Worm (Caenorhabditis elegans) whole organism, early embryonic: ENCODE results near the gene gegf-1.

ENCODE experiments used
- B0310.2 ChIP-seq: sonication (generic microtip); optimal IDR thresholded peaks from 2 replicates; lab custom pipeline; 2016; ENCODE audit warnings: mild to moderate bottlenecking, missing genetic modification characterization, missing compliant biosample characterization
- F13C5.2 ChIP-seq: sonication (generic microtip); optimal IDR thresholded peaks from 2 replicates; lab custom pipeline; 2017; ENCODE audit warnings: mild to moderate bottlenecking, missing genetic modification characterization, inconsistent platforms, missing compliant biosample characterization
- aly-1 ChIP-seq: sonication (generic microtip); optimal IDR thresholded peaks from 2 replicates; lab custom pipeline; 2016; ENCODE audit warnings: missing genetic modification characterization, missing compliant biosample characterization
- ama-1 ChIP-seq: fragments of 150-350 bp; optimal IDR thresholded peaks from 2 replicates; lab custom pipeline; 2014
- ceh-13 ChIP-seq: fragments of 200-800 bp; sonication (Bioruptor generic); optimal IDR thresholded peaks from 2 replicates; lab custom pipeline; 2018; ENCODE audit warnings: mild to moderate bottlenecking, missing genetic modification characterization, missing compliant biosample characterization
- ceh-36 ChIP-seq: sonication (generic microtip); optimal IDR thresholded peaks from 2 replicates; lab custom pipeline; 2016; ENCODE audit warnings: missing genetic modification characterization, inconsistent platforms, missing compliant biosample characterization
- ets-7 ChIP-seq: sonication (generic microtip); optimal IDR thresholded peaks from 2 replicates; lab custom pipeline; 2016; ENCODE audit warnings: missing genotype, missing genetic modification characterization, missing compliant biosample characterization
- flt-1 ChIP-seq: fragments of 200-800 bp; sonication (Bioruptor generic); IDR thresholded peaks from 2 replicates; pipeline ENCODE4 v1.3.6; 2022; ENCODE audit warnings: missing genetic modification characterization, missing compliant biosample characterization
- hmbx-1 ChIP-seq: sonication (generic microtip); optimal IDR thresholded peaks from 2 replicates; lab custom pipeline; 2016; ENCODE audit warnings: mild to moderate bottlenecking, missing genetic modification characterization, missing compliant biosample characterization
- hmg-4 ChIP-seq: fragments of 200-800 bp; sonication (Bioruptor generic); optimal IDR thresholded peaks from 2 replicates; lab custom pipeline; 2018; ENCODE audit warnings: mild to moderate bottlenecking, missing genetic modification characterization, missing compliant biosample characterization
- hnd-1 ChIP-seq: sonication (generic microtip); optimal IDR thresholded peaks from 2 replicates; lab custom pipeline; 2016; ENCODE audit warnings: missing genetic modification characterization, missing compliant biosample characterization
- pes-1 ChIP-seq: fragments of 200-800 bp; sonication (Bioruptor generic); IDR thresholded peaks from 2 replicates; pipeline ENCODE4 v1.3.6; 2022; ENCODE audit warnings: missing genetic modification reagents, missing genetic modification characterization, missing compliant biosample characterization
- scrt-1 ChIP-seq: fragments of 200-800 bp; sonication (Bioruptor generic); IDR thresholded peaks from 2 replicates; pipeline ENCODE4 v1.3.6; 2022; ENCODE audit warnings: missing genetic modification characterization, missing compliant biosample characterization
- sea-1 ChIP-seq: fragments of 200-800 bp; sonication (Bioruptor generic); conservative IDR thresholded peaks from 2 replicates; pipeline ENCODE4 v1.3.6; 2022; ENCODE audit warnings: missing genetic modification characterization, missing compliant biosample characterization
- tbx-11 ChIP-seq: fragments of 200-800 bp; sonication (Bioruptor generic); IDR thresholded peaks from 2 replicates; pipeline ENCODE4 v1.3.6; 2022; ENCODE audit warnings: missing genetic modification characterization, missing compliant biosample characterization
- tbx-37 ChIP-seq: fragments of 200-800 bp; sonication (Bioruptor generic); conservative IDR thresholded peaks from 2 replicates; pipeline ENCODE4 v1.3.6; 2022; ENCODE audit warnings: missing genetic modification reagents, missing genetic modification characterization, missing compliant biosample characterization
- tra-4 ChIP-seq: sonication (generic microtip); optimal IDR thresholded peaks from 2 replicates; lab custom pipeline; 2017; ENCODE audit warnings: missing genetic modification characterization, missing compliant biosample characterization

gegf-1 gene

ce11 chrIV:157809-158208 is at the start of gene gegf-1:
TSS of gene gegf-1 (minus strand) at chrIV:157909.
- no peak for TF ChIP-seq sea-1
- TF ChIP-seq pes-1 (GFP tag; lab: Robert Waterston, UW), result no peak
- TF ChIP-seq B0310.2 (tag; lab: Kevin White, UChicago), result no peak
- TF ChIP-seq tbx-37 (GFP tag; lab: Robert Waterston, UW), result no peak
- TF ChIP-seq hmg-4 (GFP tag; lab: Kevin White, UChicago), result no peak
- TF ChIP-seq flt-1, result no peak
- TF ChIP-seq F13C5.2, result no peak
- no peak for TF ChIP-seq ceh-13

- TF ChIP-seq tra-4 (tag; lab: Kevin White, UChicago) (no peak), tbx-37 (GFP tag; lab: Robert Waterston, UW) (no peak), F13C5.2 (no peak), sea-1 (no peak), hmg-4 (GFP tag; lab: Kevin White, UChicago) (no peak), scrt-1 (no peak), B0310.2 (tag; lab: Kevin White, UChicago) (no peak), flt-1 (no peak), aly-1 (tag; lab: Kevin White, UChicago) (no peak)
Measured at ce11 chrIV:204998-205397, 47.3 kb upstream of the gegf-1 start, which contains the start of gene coa-1. TSS of gene coa-1 (plus strand) at chrIV:205298.

DNA sequence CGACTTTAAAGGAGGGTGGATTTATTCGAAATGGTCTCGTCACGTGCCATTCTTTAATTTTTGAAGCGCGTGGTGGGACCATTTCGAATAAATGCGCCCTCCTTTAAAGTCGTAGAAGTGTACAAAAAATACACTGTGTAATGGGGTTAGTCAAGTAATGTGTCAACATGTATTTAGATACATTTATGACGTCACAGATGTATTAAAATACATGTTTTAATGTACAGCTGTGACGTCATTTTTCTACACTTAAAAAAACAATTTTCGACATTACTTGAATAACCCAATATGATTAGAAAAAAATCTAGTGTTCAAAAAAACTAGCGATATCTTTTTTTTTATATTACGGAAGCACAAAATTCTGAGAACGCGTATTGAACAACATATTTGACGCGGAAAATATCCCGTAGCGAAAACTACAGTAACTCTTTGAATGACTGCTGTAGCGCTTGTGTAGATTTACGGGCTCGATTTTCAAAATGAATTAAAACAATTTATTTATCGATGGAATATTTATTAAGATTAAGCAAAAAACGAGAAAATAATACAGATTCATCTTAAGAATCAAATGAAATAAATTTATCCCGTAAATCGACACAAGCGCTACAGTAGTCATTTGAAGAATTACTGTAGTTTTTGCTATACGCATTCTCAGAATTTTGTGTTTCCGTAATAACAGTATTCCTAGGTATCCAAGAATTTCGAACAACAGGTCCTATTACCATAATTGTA is 45.4 kb upstream of the gegf-1 start, which contains the start of gene gfrp-1:
TSS of gene gfrp-1 (plus strand) at position 682 of the 732 bp plus-strand sequence.
- TF ChIP-seq tbx-11 (GFP tag; lab: Robert Waterston, UW) (no peak), ceh-13 (no peak), B0310.2 (tag; lab: Kevin White, UChicago) (no peak), tbx-37 (GFP tag; lab: Robert Waterston, UW) (no peak), scrt-1 (no peak), ets-7 (tag; lab: Kevin White, UChicago) (no peak), hmg-4 (GFP tag; lab: Kevin White, UChicago) (no peak), pes-1 (GFP tag; lab: Robert Waterston, UW) (no peak), F13C5.2 (no peak), ceh-36 (tag; lab: Kevin White, UChicago) (no peak), tra-4 (tag; lab: Kevin White, UChicago) (no peak), sea-1 (no peak), flt-1 (no peak), ama-1 (lab: Kevin White, UChicago) (no peak), aly-1 (tag; lab: Kevin White, UChicago) (no peak), hnd-1 (no peak), hmbx-1 (no peak)

ce11 chrIV:194442-194841 is 36.7 kb upstream of the gegf-1 start, which contains the start of gene csn-3:
TSS of gene csn-3 (plus strand) at chrIV:194742.
- TF ChIP-seq B0310.2 (tag; lab: Kevin White, UChicago) (no peak), sea-1 (no peak), flt-1 (no peak), hmg-4 (GFP tag; lab: Kevin White, UChicago) (no peak), pes-1 (GFP tag; lab: Robert Waterston, UW) (no peak), ceh-36 (tag; lab: Kevin White, UChicago) (no peak), ama-1 (lab: Kevin White, UChicago) (no peak), hmbx-1 (no peak), tbx-11 (GFP tag; lab: Robert Waterston, UW) (no peak), scrt-1 (no peak), F13C5.2 (no peak), ets-7 (tag; lab: Kevin White, UChicago) (no peak), ceh-13 (no peak), aly-1 (tag; lab: Kevin White, UChicago) (no peak), hnd-1 (no peak), tbx-37 (GFP tag; lab: Robert Waterston, UW) (no peak), tra-4 (tag; lab: Kevin White, UChicago) (no peak)

ce11 chrIV:192046-192445 is 34.3 kb upstream of the gegf-1 start, which contains the start of gene Y38C1AA.12:
TSS of gene Y38C1AA.12 (plus strand) at chrIV:192256.
- TF ChIP-seq ama-1 (lab: Kevin White, UChicago) (no peak), ets-7 (tag; lab: Kevin White, UChicago) (peak; percentile 9), hnd-1 (peak; percentile 43), sea-1 (0 out of 2 replicates have a peak, but pooled peaks have one; percentile 14), flt-1 (no peak), pes-1 (GFP tag; lab: Robert Waterston, UW) (peak; percentile 76), scrt-1 (0 out of 2 replicates have a peak, but pooled peaks have one; percentile 24), tra-4 (tag; lab: Kevin White, UChicago) (peak; percentile 21), B0310.2 (tag; lab: Kevin White, UChicago) (peak; percentile 30), tbx-11 (GFP tag; lab: Robert Waterston, UW) (no peak), hmg-4 (GFP tag; lab: Kevin White, UChicago) (peak; percentile 32), ceh-13 (peak; percentile 26), F13C5.2 (peak; percentile 55), tbx-37 (GFP tag; lab: Robert Waterston, UW) (peak; percentile 86), ceh-36 (tag; lab: Kevin White, UChicago) (peak; percentile 7)

ce11 chrIV:189087-189486 is 31.4 kb upstream of the gegf-1 start:
- TF ChIP-seq ceh-13 (no peak), scrt-1 (no peak), ama-1 (lab: Kevin White, UChicago) (no peak), aly-1 (tag; lab: Kevin White, UChicago) (no peak), tra-4 (tag; lab: Kevin White, UChicago) (no peak), pes-1 (GFP tag; lab: Robert Waterston, UW) (no peak), hmbx-1 (no peak), B0310.2 (tag; lab: Kevin White, UChicago) (no peak), hmg-4 (GFP tag; lab: Kevin White, UChicago) (no peak), tbx-11 (GFP tag; lab: Robert Waterston, UW) (no peak)

DNA sequence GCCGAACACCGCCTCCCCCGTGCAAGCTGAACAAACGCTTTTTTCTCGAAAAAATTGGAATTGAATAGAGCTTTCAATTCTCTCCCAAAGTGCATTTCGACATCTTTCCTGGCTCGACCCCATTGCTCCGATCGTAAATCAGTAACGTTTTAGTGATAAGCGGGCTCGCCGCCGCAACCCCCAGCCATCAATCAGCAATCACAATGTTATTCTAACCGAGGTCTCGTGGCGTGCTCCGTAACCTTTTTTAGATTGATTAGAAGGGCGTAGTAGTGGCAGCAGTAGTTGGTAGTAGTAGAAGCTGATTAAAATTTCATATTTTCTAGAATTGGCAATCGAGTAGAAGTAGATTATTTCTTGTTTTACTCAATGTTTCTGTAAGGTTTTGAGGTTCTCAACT is 29.6 kb upstream of the gegf-1 start:
- no peak for TF ChIP-seq tbx-11 (GFP tag; lab: Robert Waterston, UW)
